Fruit fly (Drosophila melanogaster): ENCODE measurements around the gene Clp.
A peak's percentile ranks its signal among the peaks of the same experiment; 100 is the strongest.

The Clp gene

DNA sequence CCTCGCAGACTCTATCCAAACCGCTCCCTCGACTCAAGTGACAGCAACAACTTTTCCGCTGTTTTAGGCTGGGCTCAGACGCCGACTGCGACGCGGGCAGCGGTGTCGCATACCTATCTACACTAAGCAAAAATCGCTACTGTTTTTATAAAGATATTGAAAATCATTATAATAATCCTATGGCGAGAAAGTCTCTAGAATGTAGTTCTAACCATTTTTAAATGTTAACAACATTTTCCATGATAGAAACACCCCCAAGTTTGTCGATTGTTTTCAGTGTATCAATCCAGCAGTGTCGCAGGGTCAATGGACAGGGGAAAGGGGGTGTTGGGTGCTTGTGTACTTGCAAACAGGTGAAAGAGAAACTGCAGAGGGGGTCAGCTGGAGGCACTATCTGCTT is 46.1 kb downstream of the Clp start (continued):
- TF ChIP-seq wor (GFP tag; IDR thresholded peaks at IDR 0.05) = peak; percentile 94
- TF ChIP-seq CG11696 (GFP tag; IDR thresholded peaks at IDR 0.05) = peak; percentile 80
- peak; percentile 97 for TF ChIP-seq Side (GFP tag; optimal IDR thresholded peaks at IDR 0.05)
- TF ChIP-seq tin (GFP tag; optimal IDR thresholded peaks at IDR 0.05) = peak; percentile 95
- peak; percentile 70 for TF ChIP-seq CG3995 (GFP tag; optimal IDR thresholded peaks at IDR 0.05)
- peak; percentile 87 for TF ChIP-seq dm (GFP tag; optimal IDR thresholded peaks at IDR 0.05)
- peak; percentile 86 for TF ChIP-seq Bdp1 (GFP tag; optimal IDR thresholded peaks at IDR 0.05)
- TF ChIP-seq Hmr (GFP tag; optimal IDR thresholded peaks at IDR 0.05) = peak; percentile 96
- TF ChIP-seq CG33557 (GFP tag; optimal IDR thresholded peaks at IDR 0.05) = peak; percentile 86
- peak; percentile 95 for TF ChIP-seq Ssrp (tag; optimal IDR thresholded peaks at IDR 0.05)
- TF ChIP-seq slou (GFP tag; optimal IDR thresholded peaks at IDR 0.05) = peak; percentile 83
- peak; percentile 97 for TF ChIP-seq CG12391 (tag; optimal IDR thresholded peaks at IDR 0.05)
- peak; percentile 97 for TF ChIP-seq CG5245 (GFP tag; optimal IDR thresholded peaks at IDR 0.05)
- TF ChIP-seq repo (GFP tag; optimal IDR thresholded peaks at IDR 0.05) = peak; percentile 95
- peak; percentile 87 for TF ChIP-seq CG31388 (GFP tag; optimal IDR thresholded peaks at IDR 0.05)
- peak; percentile 96 for TF ChIP-seq CoRest (tag; optimal IDR thresholded peaks at IDR 0.05)
- TF ChIP-seq al (GFP tag; IDR thresholded peaks at IDR 0.05) = peak; percentile 89
- peak; percentile 93 for TF ChIP-seq MTF-1 (GFP tag; optimal IDR thresholded peaks at IDR 0.05; ENCODE audit: borderline replicate concordance)
- TF ChIP-seq oc (tag; optimal IDR thresholded peaks at IDR 0.05) = peak; percentile 97
- TF ChIP-seq CG34224 (GFP tag; IDR thresholded peaks at IDR 0.05; ENCODE audit: partially characterized antibody) = no peak
- peak; percentile 97 for TF ChIP-seq CG18599 (GFP tag; optimal IDR thresholded peaks at IDR 0.05)
- peak; percentile 95 for TF ChIP-seq Optix (GFP tag; IDR thresholded peaks at IDR 0.05)
- TF ChIP-seq CG10274 (GFP tag; optimal IDR thresholded peaks at IDR 0.05) = peak; percentile 88
- TF ChIP-seq CG8765 (GFP tag; IDR thresholded peaks at IDR 0.05) = peak; percentile 93
- peak; percentile 97 for TF ChIP-seq ara (GFP tag; IDR thresholded peaks at IDR 0.05)
- TF ChIP-seq ash1 (GFP tag; optimal IDR thresholded peaks at IDR 0.05) = peak; percentile 92
- TF ChIP-seq CG14441 (GFP tag; IDR thresholded peaks at IDR 0.05) = peak; percentile 97
- peak; percentile 92 for TF ChIP-seq CG6272 (GFP tag; IDR thresholded peaks at IDR 0.05)
- peak; percentile 90 for TF ChIP-seq ab (GFP tag; optimal IDR thresholded peaks at IDR 0.05)
- peak; percentile 97 for TF ChIP-seq ttk (GFP tag; IDR thresholded peaks at IDR 0.05)
- TF ChIP-seq Dad (GFP tag; optimal IDR thresholded peaks at IDR 0.05) = peak; percentile 94
- TF ChIP-seq CG14710 (tag; optimal IDR thresholded peaks at IDR 0.05) = peak; percentile 93
- peak; percentile 97 for TF ChIP-seq Ada2b (GFP tag; IDR thresholded peaks at IDR 0.05)
- TF ChIP-seq lola (GFP tag; optimal IDR thresholded peaks at IDR 0.05) = peak in 1 of 3 experiments; percentile 93
- TF ChIP-seq CG2875 (GFP tag; optimal IDR thresholded peaks at IDR 0.05) = peak; percentile 93
- TF ChIP-seq CG15269 (tag; optimal IDR thresholded peaks at IDR 0.05) = peak; percentile 96
- TF ChIP-seq Asciz (GFP tag; optimal IDR thresholded peaks at IDR 0.05) = peak; percentile 95
- peak; percentile 89 for TF ChIP-seq CG6175 (GFP tag; IDR thresholded peaks at IDR 0.05)
- peak; percentile 87 for TF ChIP-seq CG8359 (GFP tag; optimal IDR thresholded peaks at IDR 0.05; ENCODE audit: borderline replicate concordance)
- peak; percentile 93 for TF ChIP-seq fu2 (GFP tag; optimal IDR thresholded peaks at IDR 0.05)
- peak; percentile 84 for TF ChIP-seq CG10565 (GFP tag; optimal IDR thresholded peaks at IDR 0.05)
- peak; percentile 80 for TF ChIP-seq Myb (GFP tag; optimal IDR thresholded peaks at IDR 0.05)
- peak; percentile 97 for TF ChIP-seq Dbx (GFP tag; IDR thresholded peaks at IDR 0.05)
- TF ChIP-seq Atf-2 (GFP tag; optimal IDR thresholded peaks at IDR 0.05) = peak; percentile 94
- peak; percentile 78 for TF ChIP-seq ham (GFP tag; IDR thresholded peaks at IDR 0.05)
- peak; percentile 86 for TF ChIP-seq emc (GFP tag; optimal IDR thresholded peaks at IDR 0.05)
- peak; percentile 93 for TF ChIP-seq CG1529 (GFP tag; optimal IDR thresholded peaks at IDR 0.05)
- TF ChIP-seq stwl (tag; optimal IDR thresholded peaks at IDR 0.05) = peak; percentile 43
- peak; percentile 92 for TF ChIP-seq CG15011 (GFP tag; optimal IDR thresholded peaks at IDR 0.05)
- TF ChIP-seq Atf6 (GFP tag; IDR thresholded peaks at IDR 0.05) = peak; percentile 95
- TF ChIP-seq CG14860 (GFP tag; IDR thresholded peaks at IDR 0.05; ENCODE audit: partially characterized antibody) = no peak
